Fruit fly (Drosophila melanogaster): ENCODE measurements around the gene CG31517.

DNA sequence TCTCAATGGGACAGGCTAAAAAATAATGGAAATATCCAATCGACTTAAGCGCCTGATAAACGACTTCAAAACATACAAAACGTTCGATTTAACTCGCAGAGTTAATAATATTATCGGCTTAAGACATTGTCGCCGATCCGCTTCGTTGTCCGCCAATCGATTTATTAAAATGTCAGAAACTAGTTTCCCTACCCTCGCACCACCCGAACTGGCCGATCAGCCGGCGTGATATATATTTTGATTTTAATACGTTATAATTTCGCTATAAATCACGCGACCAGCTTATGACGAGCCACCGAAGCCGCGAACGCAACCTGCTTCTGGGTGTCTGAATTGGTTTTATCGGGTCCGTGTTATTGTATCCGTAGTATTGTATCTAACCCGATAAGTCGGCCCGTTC lies 20.7 kb upstream of the CG31517 start:
- TF ChIP-seq dan (GFP tag; IDR thresholded peaks at IDR 0.05) = no peak
- TF ChIP-seq Kr (GFP tag; optimal IDR thresholded peaks at IDR 0.05) = no peak
- TF ChIP-seq fd102C (GFP tag; optimal IDR thresholded peaks at IDR 0.05) = no peak
- no peak for TF ChIP-seq ttk (GFP tag; IDR thresholded peaks at IDR 0.05)
- no peak for TF ChIP-seq otp (GFP tag; IDR thresholded peaks at IDR 0.05)
- no peak for TF ChIP-seq org-1 (GFP tag; optimal IDR thresholded peaks at IDR 0.05)

Measured in whole organism, embryonic.